Worm (Caenorhabditis elegans) whole organism, L2 larva: ENCODE measurements around the gene C05D12.3.

ENCODE experiments used
- C34F6.9 ChIP-seq: fragments of 150-350 bp; optimal IDR thresholded peaks from 2 replicates; lab custom pipeline; 2014; ENCODE audit warnings: missing biosample characterization, missing genetic modification characterization
- F13H6.1 ChIP-seq: sonication (generic microtip); optimal IDR thresholded peaks from 2 replicates; lab custom pipeline; 2016; ENCODE audit warnings: missing genetic modification characterization, missing compliant biosample characterization
- R02D3.7 ChIP-seq: fragments of 150-350 bp; optimal IDR thresholded peaks from 2 replicates; lab custom pipeline; 2014; ENCODE audit warnings: missing biosample characterization, missing genetic modification characterization
- Y55F3AM.14 ChIP-seq: fragments of 200-800 bp; sonication (Bioruptor generic); optimal IDR thresholded peaks from 2 replicates; lab custom pipeline; 2018; ENCODE audit warnings: mild to moderate bottlenecking, missing genetic modification characterization, missing compliant biosample characterization
- ZK546.5 ChIP-seq: sonication (generic microtip); optimal IDR thresholded peaks from 2 replicates; lab custom pipeline; 2017; ENCODE audit warnings: missing biosample characterization, missing genetic modification characterization
- alr-1 ChIP-seq: fragments of 150-350 bp; optimal IDR thresholded peaks from 2 replicates; lab custom pipeline; 2014; ENCODE audit warnings: missing biosample characterization, missing genetic modification characterization
- aly-2 ChIP-seq: fragments of 150-350 bp; optimal IDR thresholded peaks from 2 replicates; lab custom pipeline; 2014; ENCODE audit warnings: missing biosample characterization, missing genetic modification characterization
- ama-1 ChIP-seq: fragments of 150-350 bp; optimal IDR thresholded peaks from 2 replicates; lab custom pipeline; 2018; ENCODE audit warnings: inconsistent platforms
- blmp-1 ChIP-seq: sonication (generic microtip); optimal IDR thresholded peaks from 2 replicates; lab custom pipeline; 2017; ENCODE audit warnings: missing genetic modification characterization, mild to moderate bottlenecking, missing compliant biosample characterization, antibody characterized with exemption, moderate library complexity; ENCODE audit not compliant: insufficient read depth
- ceh-82 ChIP-seq: fragments of 150-350 bp; optimal IDR thresholded peaks from 2 replicates; lab custom pipeline; 2014; ENCODE audit warnings: missing biosample characterization, missing genetic modification characterization
- crh-2 ChIP-seq: sonication (generic microtip); optimal IDR thresholded peaks from 2 replicates; lab custom pipeline; 2017; ENCODE audit warnings: missing biosample characterization, missing genetic modification characterization
- dmd-4 ChIP-seq: sonication (generic microtip); optimal IDR thresholded peaks from 2 replicates; lab custom pipeline; 2017; ENCODE audit warnings: missing biosample characterization, missing genetic modification characterization
- egl-27 ChIP-seq: sonication (generic microtip); optimal IDR thresholded peaks from 3 replicates; lab custom pipeline; 2017; ENCODE audit warnings: missing biosample characterization, missing genetic modification reagents, missing genetic modification characterization
- elt-1 ChIP-seq: fragments of 150-350 bp; optimal IDR thresholded peaks from 2 replicates; lab custom pipeline; 2014; ENCODE audit warnings: missing biosample characterization, missing genetic modification characterization
- elt-3 ChIP-seq: sonication (generic microtip); optimal IDR thresholded peaks from 2 replicates; lab custom pipeline; 2017; ENCODE audit warnings: missing biosample characterization, missing genetic modification characterization
- gmeb-1 ChIP-seq: fragments of 150-350 bp; optimal IDR thresholded peaks from 2 replicates; lab custom pipeline; 2014; ENCODE audit warnings: missing biosample characterization, missing genetic modification characterization
- lin-11 ChIP-seq: fragments of 150-350 bp; sonication (generic microtip); optimal IDR thresholded peaks from 2 replicates; lab custom pipeline; 2014; ENCODE audit warnings: missing biosample characterization, missing genetic modification characterization, inconsistent platforms, mixed read lengths
- lin-39 ChIP-seq: fragments of 150-350 bp; optimal IDR thresholded peaks from 2 replicates; lab custom pipeline; 2014; ENCODE audit warnings: missing biosample characterization, missing genetic modification reagents, missing genetic modification characterization
- mab-5 ChIP-seq: fragments of 150-350 bp; optimal IDR thresholded peaks from 2 replicates; lab custom pipeline; 2014; ENCODE audit warnings: missing biosample characterization, missing genetic modification characterization
- mbf-1 ChIP-seq: sonication (generic microtip); optimal IDR thresholded peaks from 2 replicates; lab custom pipeline; 2017; ENCODE audit warnings: missing biosample characterization, missing genetic modification characterization
- mdl-1 ChIP-seq, 2 experiments: fragments of 150-350 bp in 1 of 2; sonication (generic microtip) in 1 of 2; optimal IDR thresholded peaks; 2 replicates each; lab custom pipeline; 2017; ENCODE audit warnings: missing biosample characterization in 2 of 2, missing genetic modification characterization in 2 of 2
- nhr-21 ChIP-seq: fragments of 150-350 bp; optimal IDR thresholded peaks from 2 replicates; lab custom pipeline; 2014; ENCODE audit warnings: missing biosample characterization, missing genetic modification characterization
- nhr-23 ChIP-seq: fragments of 150-350 bp; optimal IDR thresholded peaks from 2 replicates; lab custom pipeline; 2014; ENCODE audit warnings: missing biosample characterization, missing genetic modification reagents, missing genetic modification characterization
- peb-1 ChIP-seq: fragments of 150-350 bp; optimal IDR thresholded peaks from 2 replicates; lab custom pipeline; 2014; ENCODE audit warnings: missing biosample characterization, missing genetic modification characterization
- sem-4 ChIP-seq: fragments of 150-350 bp; optimal IDR thresholded peaks from 2 replicates; lab custom pipeline; 2014; ENCODE audit warnings: missing biosample characterization, missing genetic modification reagents, missing genetic modification characterization
- skn-1 ChIP-seq: sonication (generic microtip); optimal IDR thresholded peaks from 2 replicates; lab custom pipeline; 2017; ENCODE audit warnings: missing biosample characterization, missing genetic modification characterization
- sma-3 ChIP-seq: sonication (generic microtip); optimal IDR thresholded peaks from 2 replicates; lab custom pipeline; 2016; ENCODE audit warnings: missing genetic modification reagents, missing genetic modification characterization, missing compliant biosample characterization
- sma-9 ChIP-seq, 2 experiments: fragments of 150-350 bp in 1 of 2; sonication (generic microtip) in 1 of 2; optimal IDR thresholded peaks; 2 replicates each; lab custom pipeline; 2014 to 2016; ENCODE audit warnings: missing genetic modification characterization in 2 of 2, mild to moderate bottlenecking in 1 of 2, missing biosample characterization in 1 of 2, missing compliant biosample characterization in 1 of 2, missing genetic modification reagents in 1 of 2, moderate library complexity in 1 of 2
- snpc-4 ChIP-seq: fragments of 150-350 bp; optimal IDR thresholded peaks from 2 replicates; lab custom pipeline; 2014; ENCODE audit warnings: missing biosample characterization, missing genetic modification characterization
- unc-39 ChIP-seq: fragments of 150-350 bp; optimal IDR thresholded peaks from 2 replicates; lab custom pipeline; 2014; ENCODE audit warnings: missing biosample characterization, missing genetic modification characterization
- unc-55 ChIP-seq: fragments of 150-350 bp; sonication (generic microtip); optimal IDR thresholded peaks from 3 replicates; lab custom pipeline; 2014; ENCODE audit warnings: missing biosample characterization, missing genetic modification reagents, missing genetic modification characterization
- unc-62 ChIP-seq: fragments of 150-350 bp; optimal IDR thresholded peaks from 2 replicates; lab custom pipeline; 2014; ENCODE audit warnings: missing biosample characterization, missing genetic modification reagents, missing genetic modification characterization
- zag-1 ChIP-seq: fragments of 150-350 bp; optimal IDR thresholded peaks from 2 replicates; lab custom pipeline; 2014; ENCODE audit warnings: missing biosample characterization, missing genetic modification characterization
- ztf-1 ChIP-seq: fragments of 200-800 bp; sonication (Bioruptor generic); conservative IDR thresholded peaks from 2 replicates; pipeline ENCODE4 v1.3.6; 2022; ENCODE audit warnings: missing genetic modification characterization, missing compliant biosample characterization
- ztf-11 ChIP-seq: sonication (generic microtip); optimal IDR thresholded peaks from 2 replicates; lab custom pipeline; 2017; ENCODE audit warnings: missing biosample characterization, missing genetic modification characterization
- ztf-4 ChIP-seq: fragments of 150-350 bp; optimal IDR thresholded peaks from 2 replicates; lab custom pipeline; 2014; ENCODE audit warnings: missing biosample characterization, missing genetic modification characterization

Gene C05D12.3

DNA sequence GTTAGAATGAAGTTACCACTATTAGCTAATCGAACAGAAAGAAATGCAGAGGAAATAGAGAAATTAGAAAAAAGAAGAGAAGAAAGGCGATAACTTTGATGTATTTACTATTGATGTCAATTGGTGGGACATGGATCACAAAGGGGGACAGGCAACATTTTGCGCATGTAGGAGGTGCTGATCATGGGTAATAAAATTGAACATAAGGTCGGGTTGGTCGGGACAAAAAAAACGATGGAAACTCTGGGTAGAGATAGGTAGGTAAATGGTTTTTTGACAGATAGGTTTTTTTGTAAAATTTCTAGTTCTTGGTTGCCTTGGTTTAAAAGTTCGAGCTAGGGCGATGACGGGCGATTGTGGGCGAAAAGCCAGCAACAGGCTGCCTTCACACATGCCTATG, 34.2 kb upstream of the C05D12.3 start, which contains the start of gene shn-1:
Gene shn-1 (minus strand): TSS at position 101 of the 400 bp plus-strand sequence.
- TF ChIP-seq blmp-1 (tag; lab: Kevin White, UChicago) (no peak), sma-3 (GFP tag; lab: Kevin White, UChicago) (no peak)

- TF ChIP-seq crh-2 (tag; lab: Kevin White, UChicago) (no peak), aly-2 (tag; lab: Kevin White, UChicago) (no peak), sem-4 (no peak), dmd-4 (tag; lab: Kevin White, UChicago) (no peak), C34F6.9 (no peak), peb-1 (tag; lab: Kevin White, UChicago) (no peak), ztf-1 (GFP tag; lab: Robert Waterston, UW) (no peak), egl-27 (no peak), F13H6.1 (tag; lab: Kevin White, UChicago) (no peak), unc-39 (no peak), lin-39 (tag; lab: Kevin White, UChicago) (no peak), sma-9 (GFP tag; optimal IDR thresholded peaks at IDR 0.05; lab: Kevin White, UChicago) (no peak), sma-9 (tag; optimal IDR thresholded peaks at IDR 0.05; lab: Kevin White, UChicago) (no peak), ceh-82 (no peak), ztf-11 (tag; lab: Kevin White, UChicago) (no peak), sma-3 (GFP tag; lab: Kevin White, UChicago) (no peak), ztf-4 (no peak), mdl-1 (tag; optimal IDR thresholded peaks at IDR 0.05; lab: Kevin White, UChicago) (no peak), elt-3 (tag; lab: Kevin White, UChicago) (no peak)
Observed at ce11 chrII:11392390-11392789, 32.7 kb upstream of the C05D12.3 start.

DNA sequence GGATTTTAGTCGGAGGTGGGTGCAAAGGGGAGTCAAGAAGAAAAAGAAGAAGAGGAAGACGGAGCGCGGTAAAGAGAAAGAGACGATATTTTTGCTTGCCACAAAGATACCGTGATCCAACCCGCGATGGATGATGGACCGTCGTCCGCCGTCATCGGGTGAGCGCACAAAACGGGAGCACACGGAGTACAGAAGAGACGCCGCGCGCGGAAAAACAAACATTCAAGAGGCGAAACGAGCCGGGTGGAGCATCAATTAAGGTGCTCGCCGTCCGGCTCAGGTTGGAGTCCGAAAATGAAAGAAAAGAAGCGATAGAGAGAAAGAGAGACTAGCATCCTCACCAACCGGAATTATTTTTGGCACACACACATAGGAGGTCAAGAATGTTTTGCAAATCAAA, 31.3 kb upstream of the C05D12.3 start:
- TF ChIP-seq skn-1 (tag; lab: Kevin White, UChicago): no peak
- TF ChIP-seq elt-1 (tag; lab: Kevin White, UChicago): no peak
- no peak for TF ChIP-seq Y55F3AM.14 (GFP tag; lab: Kevin White, UChicago)
- TF ChIP-seq unc-39: no peak
- no peak for TF ChIP-seq C34F6.9
- TF ChIP-seq mbf-1 (tag; lab: Kevin White, UChicago): no peak
- no peak for TF ChIP-seq ztf-11 (tag; lab: Kevin White, UChicago)
- TF ChIP-seq ztf-1 (GFP tag; lab: Robert Waterston, UW): no peak
- TF ChIP-seq nhr-21: no peak
- no peak for TF ChIP-seq mab-5 (tag; lab: Kevin White, UChicago)
- TF ChIP-seq snpc-4 (tag; lab: Kevin White, UChicago): no peak
- TF ChIP-seq, all 48 proteins: peak for 0

DNA sequence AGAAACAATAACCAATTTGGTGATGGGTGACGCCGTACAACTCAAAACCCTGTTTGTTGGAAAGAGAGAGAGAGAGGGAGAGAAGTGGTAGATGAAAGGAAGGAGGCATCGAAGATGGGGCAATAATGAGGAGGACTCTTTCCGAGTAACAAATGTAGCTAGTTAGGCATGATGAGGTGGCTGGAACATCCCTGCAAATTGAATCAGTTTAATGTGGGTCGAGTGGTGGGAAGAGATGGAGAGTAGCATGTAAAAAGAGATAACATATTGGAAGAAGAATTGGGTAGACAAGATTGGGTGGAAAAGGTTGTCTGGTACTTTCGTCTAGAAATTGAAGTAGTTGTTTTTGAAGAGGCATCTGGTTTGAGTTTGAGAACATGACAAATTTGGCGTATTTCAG, 28.8 kb upstream of the C05D12.3 start:
- TF ChIP-seq sem-4: no peak
- TF ChIP-seq ZK546.5 (tag; lab: Kevin White, UChicago): no peak
- no peak for TF ChIP-seq zag-1
- no peak for TF ChIP-seq R02D3.7 (tag; lab: Kevin White, UChicago)
- TF ChIP-seq lin-11 (tag; lab: Kevin White, UChicago): no peak
- no peak for TF ChIP-seq nhr-21
- no peak for TF ChIP-seq ztf-1 (GFP tag; lab: Robert Waterston, UW)
- TF ChIP-seq unc-55: no peak
- no peak for TF ChIP-seq nhr-23 (tag; lab: Kevin White, UChicago)
- no peak for TF ChIP-seq aly-2 (tag; lab: Kevin White, UChicago)
- no peak for TF ChIP-seq peb-1 (tag; lab: Kevin White, UChicago)
- no peak for TF ChIP-seq alr-1 (tag; lab: Kevin White, UChicago)
- TF ChIP-seq lin-39 (tag; lab: Kevin White, UChicago): no peak
- TF ChIP-seq F13H6.1 (tag; lab: Kevin White, UChicago): no peak
- TF ChIP-seq unc-62: no peak
- no peak for TF ChIP-seq dmd-4 (tag; lab: Kevin White, UChicago)
- TF ChIP-seq ama-1 (lab: Kevin White, UChicago): no peak
- no peak for TF ChIP-seq mbf-1 (tag; lab: Kevin White, UChicago)
- no peak for TF ChIP-seq gmeb-1 (tag; lab: Kevin White, UChicago)
- no peak for TF ChIP-seq unc-39
- TF ChIP-seq, all 48 proteins: peak for 0
